Worm (Caenorhabditis elegans) whole organism, mixed stage, embryonic: ENCODE results near the gene fipr-11.

Experiments
- blmp-1 ChIP-seq: fragments of 150-350 bp; optimal IDR thresholded peaks from 2 replicates; lab custom pipeline; 2014; ENCODE audit warnings: missing biosample characterization, missing genetic modification characterization
- elt-3 ChIP-seq: fragments of 150-350 bp; optimal IDR thresholded peaks from 2 replicates; lab custom pipeline; 2014; ENCODE audit warnings: missing biosample characterization, missing genetic modification characterization
- nhr-237 ChIP-seq: fragments of 150-350 bp; optimal IDR thresholded peaks from 2 replicates; lab custom pipeline; 2014; ENCODE audit warnings: missing biosample characterization, missing genetic modification characterization
- snpc-4 ChIP-seq: fragments of 150-350 bp; optimal IDR thresholded peaks from 2 replicates; lab custom pipeline; 2014; ENCODE audit warnings: missing biosample characterization, missing genetic modification characterization

DNA sequence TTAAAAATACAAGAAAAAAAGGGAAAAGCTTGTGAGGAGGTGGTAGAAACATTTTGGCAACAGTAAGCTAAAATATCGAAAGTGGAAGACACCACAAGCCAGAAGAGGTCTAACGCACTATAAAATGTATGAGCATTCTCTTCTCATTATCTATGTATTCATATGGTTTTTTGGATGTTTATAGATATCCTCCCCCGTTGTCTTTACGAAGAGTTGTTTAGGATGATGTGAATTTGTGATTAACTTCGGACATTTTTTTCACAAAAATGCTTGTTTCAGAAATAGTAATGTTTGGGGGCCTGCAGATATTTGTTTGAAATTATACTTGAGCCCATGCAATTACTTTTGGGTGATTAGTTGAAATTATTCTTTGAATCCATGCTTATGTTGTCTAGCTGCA is 9.0 kb upstream of the fipr-11 start, which contains the start of gene mec-9:
- TF ChIP-seq blmp-1 (tag; lab: Kevin White, UChicago), result no peak
- no peak for TF ChIP-seq elt-3 (tag; lab: Kevin White, UChicago)
- TF ChIP-seq nhr-237 (tag; lab: Kevin White, UChicago), result no peak
- no peak for TF ChIP-seq snpc-4
